Fruit fly (Drosophila melanogaster) whole organism, embryonic: Measurements from ENCODE around the gene CG42494.

ENCODE experiments used
- Atf-2 ChIP-seq: fragments of 200-800 bp; sonication (Bioruptor generic); optimal IDR thresholded peaks from 2 replicates; lab custom pipeline; 2016; ENCODE audit warnings: missing biosample characterization, missing genetic modification characterization
- BtbVII ChIP-seq: fragments of 200-800 bp; sonication (Bioruptor generic); optimal IDR thresholded peaks from 3 replicates; lab custom pipeline; 2017; ENCODE audit warnings: missing biosample characterization, mild to moderate bottlenecking, missing genetic modification characterization
- Bteb2 ChIP-seq: fragments of 200-800 bp; sonication (Bioruptor generic); optimal IDR thresholded peaks from 2 replicates; lab custom pipeline; 2016; ENCODE audit warnings: missing biosample characterization, missing genetic modification characterization
- CG12391 ChIP-seq: fragments of 200-800 bp; sonication (Bioruptor generic); optimal IDR thresholded peaks from 3 replicates; lab custom pipeline; 2018; ENCODE audit warnings: missing biosample characterization, mild to moderate bottlenecking, missing genetic modification characterization, moderate library complexity
- CG14860 ChIP-seq: fragments of 200-800 bp; sonication (Bioruptor generic); IDR thresholded peaks from 3 replicates; pipeline ENCODE4 v1.3.6; 2022; ENCODE audit warnings: missing biosample characterization, missing genetic modification characterization; ENCODE audit not compliant: partially characterized antibody
- CG15011 ChIP-seq: fragments of 200-800 bp; sonication (Bioruptor generic); optimal IDR thresholded peaks from 3 replicates; lab custom pipeline; 2018; ENCODE audit warnings: missing biosample characterization, mild to moderate bottlenecking, missing genetic modification characterization
- CG15479 ChIP-seq: fragments of 200-800 bp; sonication (Bioruptor generic); optimal IDR thresholded peaks from 3 replicates; lab custom pipeline; 2019; ENCODE audit warnings: missing biosample characterization, mild to moderate bottlenecking, missing genetic modification characterization, moderate library complexity
- CG1603 ChIP-seq: fragments of 200-800 bp; sonication (Bioruptor generic); optimal IDR thresholded peaks from 2 replicates; lab custom pipeline; 2019; ENCODE audit warnings: missing biosample characterization, mild to moderate bottlenecking, missing genetic modification characterization, moderate library complexity
- CG1832 ChIP-seq: fragments of 200-800 bp; sonication (Bioruptor generic); optimal IDR thresholded peaks from 2 replicates; lab custom pipeline; 2017; ENCODE audit warnings: missing biosample characterization, mild to moderate bottlenecking, missing genetic modification characterization, inconsistent platforms
- CG2202 ChIP-seq: fragments of 200-800 bp; sonication (Bioruptor generic); optimal IDR thresholded peaks from 2 replicates; lab custom pipeline; 2018; ENCODE audit warnings: missing biosample characterization, mild to moderate bottlenecking, missing genetic modification characterization
- CG6765 ChIP-seq: fragments of 200-800 bp; sonication (Bioruptor generic); optimal IDR thresholded peaks from 3 replicates; lab custom pipeline; 2017; ENCODE audit warnings: missing biosample characterization, mild to moderate bottlenecking, missing genetic modification characterization
- CG8388 ChIP-seq: fragments of 200-800 bp; sonication (Bioruptor generic); optimal IDR thresholded peaks from 2 replicates; lab custom pipeline; 2019; ENCODE audit warnings: missing biosample characterization, mild to moderate bottlenecking, missing genetic modification characterization, moderate library complexity
- CG8478 ChIP-seq: fragments of >200 bp; optimal IDR thresholded peaks from 2 replicates; lab custom pipeline; 2018
- CG9609 ChIP-seq: fragments of 200-800 bp; sonication (Bioruptor generic); optimal IDR thresholded peaks from 3 replicates; lab custom pipeline; 2016; ENCODE audit warnings: missing biosample characterization, missing genetic modification characterization
- Deaf1 ChIP-seq: fragments of 200-800 bp; optimal IDR thresholded peaks from 3 replicates; lab custom pipeline; 2019; ENCODE audit warnings: missing biosample characterization, mild to moderate bottlenecking, missing genetic modification characterization, moderate library complexity
- Eip74EF ChIP-seq, 2 experiments: fragments of 200-800 bp in 1 of 2; fragments of >200 bp in 1 of 2; sonication (Bioruptor generic) in 1 of 2; optimal IDR thresholded peaks; 2 replicates each; lab custom pipeline; 2017 to 2019; ENCODE audit warnings: missing biosample characterization in 2 of 2, missing genetic modification characterization in 2 of 2, mild to moderate bottlenecking in 1 of 2, moderate library complexity in 1 of 2
- Hey ChIP-seq: fragments of 200-800 bp; sonication (Bioruptor generic); optimal IDR thresholded peaks from 3 replicates; lab custom pipeline; 2018; ENCODE audit warnings: missing biosample characterization, mild to moderate bottlenecking, missing genetic modification characterization
- Hr3 ChIP-seq: fragments of 200-800 bp; sonication (Bioruptor generic); optimal IDR thresholded peaks from 3 replicates; lab custom pipeline; 2016; ENCODE audit warnings: missing biosample characterization, missing genetic modification characterization
- MBD-R2 ChIP-seq: fragments of 200-800 bp; sonication (Bioruptor generic); IDR thresholded peaks from 2 replicates; pipeline ENCODE4 v1.3.6; 2022; ENCODE audit warnings: missing biosample characterization, missing genetic modification characterization
- Mes4 ChIP-seq: fragments of 200-800 bp; sonication (Bioruptor generic); optimal IDR thresholded peaks from 2 replicates; lab custom pipeline; 2016; ENCODE audit warnings: missing biosample characterization, missing genetic modification characterization
- Oaz ChIP-seq: fragments of 200-800 bp; sonication (Bioruptor generic); IDR thresholded peaks from 2 replicates; pipeline ENCODE4 v1.3.6; 2022; ENCODE audit warnings: missing biosample characterization, missing genetic modification characterization
- Side ChIP-seq: fragments of 200-800 bp; sonication (Bioruptor generic); optimal IDR thresholded peaks from 2 replicates; lab custom pipeline; 2016; ENCODE audit warnings: missing biosample characterization, missing genetic modification characterization
- Spps ChIP-seq: fragments of 200-800 bp; sonication (Bioruptor generic); optimal IDR thresholded peaks from 2 replicates; lab custom pipeline; 2018; ENCODE audit warnings: missing biosample characterization, mild to moderate bottlenecking, missing genetic modification characterization
- Ssrp ChIP-seq: fragments of 200-800 bp; sonication (Bioruptor generic); optimal IDR thresholded peaks from 2 replicates; lab custom pipeline; 2018; ENCODE audit warnings: missing biosample characterization, mild to moderate bottlenecking, missing genetic modification characterization, moderate library complexity
- Taf1 ChIP-seq: fragments of 200-800 bp; sonication (Bioruptor generic); IDR thresholded peaks from 2 replicates; pipeline ENCODE4 v1.3.6; 2022; ENCODE audit warnings: missing biosample characterization, missing genetic modification characterization
- al ChIP-seq: fragments of 200-800 bp; sonication (Bioruptor generic); IDR thresholded peaks from 2 replicates; pipeline ENCODE4 v1.3.6; 2022; ENCODE audit warnings: missing biosample characterization, missing genetic modification characterization
- ato ChIP-seq: fragments of 200-800 bp; sonication (Bioruptor generic); IDR thresholded peaks from 2 replicates; pipeline ENCODE4 v1.3.6; 2022; ENCODE audit warnings: missing biosample characterization, missing genetic modification characterization; ENCODE audit not compliant: partially characterized antibody
- btn ChIP-seq: fragments of 200-800 bp; sonication (Bioruptor generic); optimal IDR thresholded peaks from 2 replicates; lab custom pipeline; 2016; ENCODE audit warnings: missing biosample characterization, missing genetic modification characterization
- caup ChIP-seq: fragments of 200-800 bp; sonication (Bioruptor generic); optimal IDR thresholded peaks from 3 replicates; lab custom pipeline; 2017; ENCODE audit warnings: missing biosample characterization, mild to moderate bottlenecking, missing genetic modification characterization, moderate library complexity; ENCODE audit not compliant: severe bottlenecking
- cg ChIP-seq: fragments of 200-800 bp; sonication (Bioruptor generic); optimal IDR thresholded peaks from 3 replicates; lab custom pipeline; 2019; ENCODE audit warnings: missing biosample characterization, mild to moderate bottlenecking, missing genetic modification characterization, moderate library complexity
- chif ChIP-seq, 2 experiments: fragments of 200-800 bp; sonication (Bioruptor generic); optimal IDR thresholded peaks; 3 replicates each; lab custom pipeline; 2016; ENCODE audit warnings: missing biosample characterization in 2 of 2, missing genetic modification characterization in 2 of 2
- cwo ChIP-seq: fragments of 200-800 bp; sonication (Bioruptor generic); optimal IDR thresholded peaks from 3 replicates; lab custom pipeline; 2017; ENCODE audit warnings: missing biosample characterization, missing genetic modification characterization, mild to moderate bottlenecking, moderate library complexity, missing genetic modification reagents
- danr ChIP-seq: fragments of 200-800 bp; sonication (Bioruptor generic); IDR thresholded peaks from 2 replicates; pipeline ENCODE4 v1.3.6; 2022; ENCODE audit warnings: missing biosample characterization, missing genetic modification characterization
- dm ChIP-seq: fragments of 200-800 bp; sonication (Bioruptor generic); optimal IDR thresholded peaks from 3 replicates; lab custom pipeline; 2016; ENCODE audit warnings: missing biosample characterization, missing genetic modification characterization
- ems ChIP-seq: fragments of 200-800 bp; sonication (Bioruptor generic); optimal IDR thresholded peaks from 3 replicates; lab custom pipeline; 2016; ENCODE audit warnings: missing biosample characterization, missing genetic modification characterization
- inv ChIP-seq: fragments of 200-800 bp; sonication (Bioruptor generic); IDR thresholded peaks from 2 replicates; pipeline ENCODE4 v1.3.6; 2022; ENCODE audit warnings: missing biosample characterization, missing genetic modification characterization; ENCODE audit not compliant: partially characterized antibody
- kay ChIP-seq: fragments of 200-800 bp; sonication (Bioruptor generic); optimal IDR thresholded peaks from 2 replicates; lab custom pipeline; 2016; ENCODE audit warnings: missing biosample characterization, missing genetic modification characterization
- knrl ChIP-seq: fragments of 200-800 bp; sonication (Bioruptor generic); IDR thresholded peaks from 3 replicates; pipeline ENCODE4 v1.3.6; 2022; ENCODE audit warnings: missing biosample characterization, missing genetic modification characterization; ENCODE audit not compliant: partially characterized antibody
- lilli ChIP-seq: fragments of 200-800 bp; sonication (Bioruptor generic); optimal IDR thresholded peaks from 3 replicates; lab custom pipeline; 2016; ENCODE audit warnings: missing biosample characterization, missing genetic modification characterization
- oc ChIP-seq: fragments of 200-800 bp; sonication (Bioruptor generic); optimal IDR thresholded peaks from 2 replicates; lab custom pipeline; 2018; ENCODE audit warnings: missing biosample characterization, mild to moderate bottlenecking, missing genetic modification characterization, moderate library complexity
- phol ChIP-seq: fragments of 200-800 bp; sonication (Bioruptor generic); optimal IDR thresholded peaks from 3 replicates; lab custom pipeline; 2018; ENCODE audit warnings: missing biosample characterization, mild to moderate bottlenecking, missing genetic modification characterization, moderate library complexity
- pita ChIP-seq: fragments of 200-800 bp; sonication (Bioruptor generic); optimal IDR thresholded peaks from 2 replicates; lab custom pipeline; 2017; ENCODE audit warnings: missing biosample characterization, mild to moderate bottlenecking, missing genetic modification characterization
- pzg ChIP-seq: fragments of 200-800 bp; sonication (Bioruptor generic); optimal IDR thresholded peaks from 3 replicates; lab custom pipeline; 2018; ENCODE audit warnings: missing biosample characterization, mild to moderate bottlenecking, missing genetic modification characterization, moderate library complexity
- row ChIP-seq: fragments of 200-800 bp; sonication (Bioruptor generic); IDR thresholded peaks from 3 replicates; pipeline ENCODE4 v1.3.6; 2022; ENCODE audit warnings: missing biosample characterization, missing genetic modification characterization
- slou ChIP-seq: fragments of 200-800 bp; sonication (Bioruptor generic); optimal IDR thresholded peaks from 3 replicates; lab custom pipeline; 2016; ENCODE audit warnings: missing biosample characterization, missing genetic modification characterization
- unpg ChIP-seq: fragments of 200-800 bp; sonication (Bioruptor generic); optimal IDR thresholded peaks from 3 replicates; lab custom pipeline; 2018; ENCODE audit warnings: missing biosample characterization, mild to moderate bottlenecking, missing genetic modification characterization, moderate library complexity
- usp ChIP-seq: fragments of >200 bp; optimal IDR thresholded peaks from 2 replicates; lab custom pipeline; 2017; ENCODE audit warnings: missing biosample characterization, missing genetic modification characterization
- wek ChIP-seq: fragments of 200-800 bp; sonication (Bioruptor generic); optimal IDR thresholded peaks from 3 replicates; lab custom pipeline; 2018; ENCODE audit warnings: missing biosample characterization, mild to moderate bottlenecking, missing genetic modification characterization, moderate library complexity

Gene CG42494

DNA sequence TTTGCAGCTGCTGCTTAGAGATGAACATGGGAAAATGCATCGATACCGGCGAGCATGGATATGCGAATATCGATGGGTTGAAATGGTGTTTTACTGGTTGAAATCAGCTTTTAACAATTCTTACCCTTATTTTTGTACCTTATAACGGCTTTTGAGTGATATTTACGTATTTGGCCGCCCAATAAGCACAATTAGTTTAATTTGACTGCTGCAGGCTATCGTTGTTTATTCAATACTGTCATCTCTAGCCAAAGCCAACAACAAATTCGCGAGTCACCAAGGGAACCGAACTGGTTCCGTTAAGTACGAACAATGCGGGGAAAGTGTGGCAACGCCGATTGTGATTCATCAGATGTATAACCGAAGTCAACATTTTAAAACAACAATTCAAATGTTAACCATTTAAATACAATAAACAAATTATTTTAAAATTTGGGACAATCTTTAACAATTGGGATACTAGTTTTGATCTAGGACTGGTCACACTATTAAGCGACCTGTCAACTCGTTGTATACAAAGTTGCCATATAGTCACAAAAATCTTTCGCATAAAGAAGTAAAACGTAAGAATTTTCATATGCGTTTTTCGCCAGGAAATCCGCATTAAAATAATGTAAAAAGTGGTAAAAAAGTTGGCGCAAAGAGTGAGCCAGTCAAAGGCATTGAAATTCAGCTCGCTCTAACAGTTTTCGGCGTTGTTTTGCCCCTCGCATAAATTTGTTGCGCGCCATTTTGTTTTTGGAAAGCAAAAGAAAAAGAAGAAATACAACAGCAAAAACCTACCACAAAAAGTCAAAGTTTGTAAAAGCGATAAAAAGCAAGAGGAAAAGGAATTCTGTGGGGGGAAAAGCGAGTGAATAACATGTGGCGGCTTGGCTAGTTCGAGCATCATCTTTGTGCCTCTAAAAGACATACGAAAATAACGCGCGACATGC, 35.8 kb upstream of the CG42494 start, which contains the start of the genes Usp5 and BtbVII:
TSS of gene Usp5 (minus strand) at position 234 of the 935 bp plus-strand sequence.
TSS of gene BtbVII (plus strand) at position 522 of the 935 bp plus-strand sequence.
- TF ChIP-seq CG8478 (lab: Kevin White, UChicago) (no peak), cwo (GFP tag; lab: Kevin White, UChicago) (no peak), chif (GFP tag; optimal IDR thresholded peaks at IDR 0.05; lab: Kevin White, UChicago) (peak; percentile 41 to 61), wek (GFP tag; lab: Kevin White, UChicago) (peak; percentile 49), dm (GFP tag; lab: Kevin White, UChicago) (peak; percentile 60), CG12391 (tag; lab: Kevin White, UChicago) (peak; percentile 67), pzg (GFP tag; lab: Kevin White, UChicago) (peak; percentile 91), Eip74EF (GFP tag; optimal IDR thresholded peaks at IDR 0.05; lab: Kevin White, UChicago) (no peak), Oaz (GFP tag; lab: Robert Waterston, UW) (0 out of 2 replicates have a peak, but pooled peaks have one; percentile 25), btn (peak; percentile 18), CG8388 (peak; percentile 17), usp (GFP tag; lab: Kevin White, UChicago) (no peak), CG1603 (tag; lab: Kevin White, UChicago) (peak; percentile 83), unpg (peak; percentile 51), slou (GFP tag; lab: Kevin White, UChicago) (no peak), ato (peak; percentile 75), Spps (tag; lab: Kevin White, UChicago) (peak; percentile 16), CG2202 (tag; lab: Kevin White, UChicago) (no peak), CG9609 (GFP tag; lab: Kevin White, UChicago) (peak; percentile 54), CG14860 (peak; percentile 94), phol (peak; percentile 98), Deaf1 (tag; lab: Kevin White, UChicago) (no peak), cg (GFP tag; lab: Kevin White, UChicago) (no peak), Mes4 (peak; percentile 9), knrl (peak; percentile 96), BtbVII (peak; percentile 13), CG6765 (GFP tag; lab: Kevin White, UChicago) (peak; percentile 27), al (peak; percentile 36; the same call in 1 of the 2 replicates), MBD-R2 (GFP tag; lab: Robert Waterston, UW) (peak; percentile 83), CG15479 (GFP tag; lab: Kevin White, UChicago) (no peak), Side (peak; percentile 56), ems (GFP tag; lab: Kevin White, UChicago) (peak; percentile 67), kay (GFP tag; lab: Kevin White, UChicago) (peak; percentile 70), row (GFP tag; lab: Robert Waterston, UW) (peak; percentile 90), Hr3 (GFP tag; lab: Kevin White, UChicago) (peak; percentile 63), CG15011 (GFP tag; lab: Kevin White, UChicago) (no peak), pita (GFP tag; lab: Kevin White, UChicago) (no peak), Ssrp (tag; lab: Kevin White, UChicago) (peak; percentile 28), Bteb2 (GFP tag; lab: Kevin White, UChicago) (peak; percentile 57), caup (GFP tag; lab: Kevin White, UChicago) (peak; percentile 34), Hey (tag; lab: Kevin White, UChicago) (no peak), danr (no peak), Taf1 (GFP tag; lab: Robert Waterston, UW) (peak; percentile 48), CG1832 (GFP tag; lab: Kevin White, UChicago) (no peak), Atf-2 (GFP tag; lab: Kevin White, UChicago) (peak; percentile 10), inv (GFP tag; lab: Robert Waterston, UW) (peak; percentile 94), oc (tag; lab: Kevin White, UChicago) (no peak), lilli (GFP tag; lab: Kevin White, UChicago) (peak; percentile 84)
